Fruit fly (Drosophila melanogaster): ENCODE results near the gene CG11658.

CG11658 gene

DNA sequence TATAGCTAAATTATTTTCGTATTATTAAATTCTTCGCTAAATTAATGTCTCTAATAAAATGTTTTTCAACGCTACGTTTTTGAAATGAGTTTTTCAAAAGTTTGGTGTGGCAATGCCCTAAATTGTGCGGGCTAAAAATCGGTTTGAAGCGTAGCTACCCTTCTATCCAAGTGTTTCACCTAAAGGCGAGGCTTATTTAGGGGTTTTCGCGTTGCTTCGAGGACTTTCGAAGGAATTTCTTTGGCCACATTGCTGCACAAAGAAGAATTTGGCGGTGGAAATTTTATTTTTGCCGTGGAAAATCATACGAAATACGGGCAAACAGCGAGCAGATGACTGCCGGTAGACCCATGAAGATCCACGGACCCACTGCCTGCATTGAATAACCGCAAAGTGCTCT, 26.6 kb downstream of the CG11658 start, which contains the start of gene TfIIEalpha (continued):
- TF ChIP-seq CG10543 (GFP tag; optimal IDR thresholded peaks at IDR 0.05) (peak; percentile 24), zfh2 (GFP tag; optimal IDR thresholded peaks at IDR 0.05) (peak; percentile 8), lola (GFP tag; optimal IDR thresholded peaks at IDR 0.05) (peak in 1 of 3 experiments; percentile 2), CG17361 (GFP tag; IDR thresholded peaks at IDR 0.05) (0 out of 3 replicates have a peak, but pooled peaks have one; percentile 18), CG11504 (tag; optimal IDR thresholded peaks at IDR 0.05) (peak; percentile 39), aop (GFP tag; IDR thresholded peaks at IDR 0.05) (no peak), ash1 (GFP tag; optimal IDR thresholded peaks at IDR 0.05) (no peak), CG3407 (GFP tag; optimal IDR thresholded peaks at IDR 0.05) (no peak), gsb (GFP tag; IDR thresholded peaks at IDR 0.05) (no peak), CG7372 (GFP tag; IDR thresholded peaks at IDR 0.05) (no peak), GATAe (GFP tag; conservative IDR thresholded peaks at IDR 0.05) (no peak), Ets65A (GFP tag) (peak; percentile 76), CG2199 (GFP tag; IDR thresholded peaks at IDR 0.05) (peak; percentile 59; the same call in 1 of the 3 replicates), HmgZ (tag; optimal IDR thresholded peaks at IDR 0.05) (peak; percentile 76), ATbp (GFP tag; optimal IDR thresholded peaks at IDR 0.05) (no peak), CG8290 (GFP tag; optimal IDR thresholded peaks at IDR 0.05) (peak; percentile 25), CG8290 (tag; optimal IDR thresholded peaks at IDR 0.05) (peak in 1 of 2 experiments; percentile 60), Nf-YC (tag; optimal IDR thresholded peaks at IDR 0.05) (peak; percentile 23), CG11560 (tag; IDR thresholded peaks at IDR 0.05) (peak; percentile 45; the same call in 1 of the 3 replicates), YL-1 (GFP tag; optimal IDR thresholded peaks at IDR 0.05) (peak; percentile 58), CG18764 (GFP tag; optimal IDR thresholded peaks at IDR 0.05) (peak; percentile 57), CG13424 (tag; optimal IDR thresholded peaks at IDR 0.05) (peak; percentile 2), CG5180 (GFP tag; optimal IDR thresholded peaks at IDR 0.05) (no peak), B-H2 (GFP tag; optimal IDR thresholded peaks at IDR 0.05) (peak; percentile 9), Dp (GFP tag; optimal IDR thresholded peaks at IDR 0.05) (peak; percentile 83), CG4617 (GFP tag; optimal IDR thresholded peaks at IDR 0.05; ENCODE audit: borderline replicate concordance) (peak; percentile 91), slou (GFP tag; optimal IDR thresholded peaks at IDR 0.05) (no peak), gro (GFP tag; optimal IDR thresholded peaks at IDR 0.05) (peak; percentile 46), zen (tag; optimal IDR thresholded peaks at IDR 0.05) (peak; percentile 67), CG17186 (GFP tag; optimal IDR thresholded peaks at IDR 0.05) (peak; percentile 43), Lhr (GFP tag; optimal IDR thresholded peaks at IDR 0.05) (peak; percentile 91), pita (GFP tag; optimal IDR thresholded peaks at IDR 0.05) (peak; percentile 81), gcm2 (GFP tag; optimal IDR thresholded peaks at IDR 0.05) (no peak), fru (optimal IDR thresholded peaks at IDR 0.05) (no peak), CG6175 (GFP tag; IDR thresholded peaks at IDR 0.05) (no peak), CG17829 (tag; optimal IDR thresholded peaks at IDR 0.05) (peak; percentile 41), sens (GFP tag) (peak; percentile 16), CoRest (tag; optimal IDR thresholded peaks at IDR 0.05) (peak; percentile 62), NFAT (GFP tag; IDR thresholded peaks at IDR 0.05) (peak; percentile 63; the same call in 1 of the 2 replicates), CG11456 (GFP tag; IDR thresholded peaks at IDR 0.05) (no peak), crp (GFP tag; optimal IDR thresholded peaks at IDR 0.05) (peak in 1 of 2 experiments; percentile 55), unpg (GFP tag; optimal IDR thresholded peaks at IDR 0.05) (no peak), knrl (GFP tag; IDR thresholded peaks at IDR 0.05; ENCODE audit: partially characterized antibody) (peak; percentile 34; the same call in 1 of the 3 replicates), sisA (GFP tag; IDR thresholded peaks at IDR 0.05) (no peak), stwl (tag; optimal IDR thresholded peaks at IDR 0.05) (peak; percentile 68), Sry-δ (GFP tag; optimal IDR thresholded peaks at IDR 0.05) (peak; percentile 59), grau (tag; optimal IDR thresholded peaks at IDR 0.05) (peak; percentile 25), nerfin-1 (tag; optimal IDR thresholded peaks at IDR 0.05) (peak; percentile 11), sd (tag; optimal IDR thresholded peaks at IDR 0.05) (peak; percentile 78), CG2202 (tag; optimal IDR thresholded peaks at IDR 0.05) (no peak), lilli (GFP tag; optimal IDR thresholded peaks at IDR 0.05) (peak; percentile 41)

Measured in whole organism, embryonic.